Worm (Caenorhabditis elegans) whole organism, late embryonic: ENCODE measurements around the gene T22B2.2.

ENCODE experiments used
- C08G9.2 ChIP-seq: sonication (generic microtip); optimal IDR thresholded peaks from 2 replicates; lab custom pipeline; 2016; ENCODE audit warnings: mild to moderate bottlenecking, missing genetic modification characterization, moderate library complexity, missing compliant biosample characterization
- F13H6.1 ChIP-seq: sonication (generic microtip); optimal IDR thresholded peaks from 2 replicates; lab custom pipeline; 2016; ENCODE audit warnings: missing genetic modification characterization, missing compliant biosample characterization
- K02D7.2 ChIP-seq: sonication (generic microtip); optimal IDR thresholded peaks from 2 replicates; lab custom pipeline; 2017; ENCODE audit warnings: mild to moderate bottlenecking, missing genetic modification characterization, missing compliant biosample characterization
- T23F11.4 ChIP-seq: fragments of 200-800 bp; sonication (Bioruptor generic); optimal IDR thresholded peaks from 2 replicates; lab custom pipeline; 2018; ENCODE audit warnings: mild to moderate bottlenecking, missing genetic modification characterization, missing compliant biosample characterization
- ahr-1 ChIP-seq: sonication (generic microtip); optimal IDR thresholded peaks from 2 replicates; lab custom pipeline; 2016; ENCODE audit warnings: missing genetic modification characterization, missing compliant biosample characterization
- ceh-14 ChIP-seq: sonication (generic microtip); optimal IDR thresholded peaks from 2 replicates; lab custom pipeline; 2016; ENCODE audit warnings: missing genotype, missing genetic modification characterization, missing compliant biosample characterization
- ceh-2 ChIP-seq: sonication (generic microtip); optimal IDR thresholded peaks from 2 replicates; lab custom pipeline; 2016; ENCODE audit warnings: missing genotype, missing genetic modification characterization, missing compliant biosample characterization
- ceh-22 ChIP-seq: sonication (generic microtip); optimal IDR thresholded peaks from 2 replicates; lab custom pipeline; 2017; ENCODE audit warnings: missing biosample characterization, missing genetic modification characterization
- ceh-24 ChIP-seq: sonication (generic microtip); optimal IDR thresholded peaks from 2 replicates; lab custom pipeline; 2016; ENCODE audit warnings: mild to moderate bottlenecking, missing genetic modification characterization, missing compliant biosample characterization
- ceh-30 ChIP-seq: fragments of 150-350 bp; optimal IDR thresholded peaks from 2 replicates; lab custom pipeline; 2014; ENCODE audit warnings: missing biosample characterization, missing genetic modification characterization
- ceh-31 ChIP-seq: sonication (generic microtip); optimal IDR thresholded peaks from 2 replicates; lab custom pipeline; 2016; ENCODE audit warnings: missing genetic modification characterization, missing compliant biosample characterization
- ceh-45 ChIP-seq: fragments of 200-800 bp; sonication (Bioruptor generic); IDR thresholded peaks from 2 replicates; pipeline ENCODE4 v1.3.6; 2022; ENCODE audit warnings: missing genetic modification reagents, missing genetic modification characterization, missing compliant biosample characterization
- ceh-9 ChIP-seq: sonication (generic microtip); optimal IDR thresholded peaks from 2 replicates; lab custom pipeline; 2016; ENCODE audit warnings: mild to moderate bottlenecking, missing genetic modification characterization, inconsistent platforms, missing compliant biosample characterization
- elt-4 ChIP-seq: sonication (generic microtip); optimal IDR thresholded peaks from 2 replicates; lab custom pipeline; 2016; ENCODE audit warnings: missing genetic modification characterization, missing compliant biosample characterization
- fax-1 ChIP-seq: sonication (generic microtip); optimal IDR thresholded peaks from 2 replicates; lab custom pipeline; 2016; ENCODE audit warnings: missing genotype, missing genetic modification characterization, missing compliant biosample characterization
- fkh-10 ChIP-seq: fragments of 150-350 bp; optimal IDR thresholded peaks from 2 replicates; lab custom pipeline; 2014; ENCODE audit warnings: missing biosample characterization, missing genetic modification reagents, missing genetic modification characterization
- fkh-6 ChIP-seq: sonication (generic microtip); optimal IDR thresholded peaks from 2 replicates; lab custom pipeline; 2016; ENCODE audit warnings: missing genetic modification characterization, missing compliant biosample characterization
- gmeb-2 ChIP-seq: sonication (generic microtip); optimal IDR thresholded peaks from 2 replicates; lab custom pipeline; 2016; ENCODE audit warnings: missing genetic modification characterization, inconsistent platforms, missing compliant biosample characterization
- hlh-13 ChIP-seq: fragments of 200-800 bp; sonication (Bioruptor generic); optimal IDR thresholded peaks from 2 replicates; lab custom pipeline; 2018; ENCODE audit warnings: mild to moderate bottlenecking, missing genetic modification characterization, missing compliant biosample characterization
- lim-6 ChIP-seq: sonication (generic microtip); optimal IDR thresholded peaks from 2 replicates; lab custom pipeline; 2016; ENCODE audit warnings: missing genetic modification characterization, missing compliant biosample characterization
- lin-11 ChIP-seq: fragments of 200-800 bp; sonication (Bioruptor generic); optimal IDR thresholded peaks from 2 replicates; lab custom pipeline; 2018; ENCODE audit warnings: mild to moderate bottlenecking, missing genetic modification characterization, missing compliant biosample characterization
- madf-2 ChIP-seq: sonication (generic microtip); optimal IDR thresholded peaks from 2 replicates; lab custom pipeline; 2017; ENCODE audit warnings: missing genetic modification characterization, missing compliant biosample characterization
- mec-3 ChIP-seq: sonication (generic microtip); optimal IDR thresholded peaks from 2 replicates; lab custom pipeline; 2016; ENCODE audit warnings: borderline replicate concordance, missing genetic modification characterization, missing compliant biosample characterization
- nfya-1 ChIP-seq: sonication (generic microtip); optimal IDR thresholded peaks from 2 replicates; lab custom pipeline; 2017; ENCODE audit warnings: missing genetic modification characterization, mild to moderate bottlenecking, missing compliant biosample characterization, antibody characterized with exemption, moderate library complexity
- npax-4 ChIP-seq: sonication (generic microtip); optimal IDR thresholded peaks from 2 replicates; lab custom pipeline; 2016; ENCODE audit warnings: missing genetic modification characterization, missing compliant biosample characterization
- odd-2 ChIP-seq: sonication (generic microtip); optimal IDR thresholded peaks from 2 replicates; lab custom pipeline; 2017; ENCODE audit warnings: antibody characterized with exemption, mild to moderate bottlenecking, missing genetic modification characterization, missing compliant biosample characterization
- pag-3 ChIP-seq: sonication (generic microtip); optimal IDR thresholded peaks from 2 replicates; lab custom pipeline; 2016; ENCODE audit warnings: missing compliant biosample characterization, missing genetic modification characterization, borderline replicate concordance
- pha-2 ChIP-seq: sonication (generic microtip); optimal IDR thresholded peaks from 2 replicates; lab custom pipeline; 2017; ENCODE audit warnings: mild to moderate bottlenecking, missing genetic modification characterization, missing compliant biosample characterization
- pha-4 ChIP-seq: fragments of 150-350 bp; optimal IDR thresholded peaks from 2 replicates; lab custom pipeline; 2018; ENCODE audit warnings: missing biosample characterization, missing genetic modification reagents, missing genetic modification characterization
- pqm-1 ChIP-seq: sonication (generic microtip); optimal IDR thresholded peaks from 2 replicates; lab custom pipeline; 2016; ENCODE audit warnings: missing genetic modification characterization, missing compliant biosample characterization
- pros-1 ChIP-seq: fragments of 150-350 bp; optimal IDR thresholded peaks from 2 replicates; lab custom pipeline; 2014; ENCODE audit warnings: missing biosample characterization, missing genetic modification reagents, missing genetic modification characterization
- ref-2 ChIP-seq: sonication (generic microtip); optimal IDR thresholded peaks from 2 replicates; lab custom pipeline; 2016; ENCODE audit warnings: missing genetic modification characterization, missing compliant biosample characterization
- sdc-2 ChIP-seq: sonication (generic microtip); optimal IDR thresholded peaks from 2 replicates; lab custom pipeline; 2016; ENCODE audit warnings: missing genotype, missing genetic modification characterization, missing compliant biosample characterization
- sox-2 ChIP-seq: fragments of 200-800 bp; sonication (Bioruptor generic); IDR thresholded peaks from 2 replicates; pipeline ENCODE4 v1.3.6; 2022; ENCODE audit warnings: missing genetic modification reagents, missing genetic modification characterization, missing compliant biosample characterization
- sox-4 ChIP-seq: sonication (generic microtip); optimal IDR thresholded peaks from 2 replicates; lab custom pipeline; 2017; ENCODE audit warnings: mild to moderate bottlenecking, missing genetic modification characterization, inconsistent platforms, missing compliant biosample characterization
- tbx-2 ChIP-seq: sonication (generic microtip); optimal IDR thresholded peaks from 2 replicates; lab custom pipeline; 2016; ENCODE audit warnings: missing genetic modification characterization, missing compliant biosample characterization
- tbx-7 ChIP-seq: sonication (generic microtip); optimal IDR thresholded peaks from 2 replicates; lab custom pipeline; 2016; ENCODE audit warnings: missing genotype, missing genetic modification characterization, missing compliant biosample characterization
- ttx-3 ChIP-seq: sonication (generic microtip); optimal IDR thresholded peaks from 2 replicates; lab custom pipeline; 2016; ENCODE audit warnings: missing genetic modification reagents, missing genetic modification characterization, missing compliant biosample characterization
- unc-3 ChIP-seq, 2 experiments: fragments of 200-800 bp in 1 of 2; sonication (Bioruptor generic) in 1 of 2; sonication (generic microtip) in 1 of 2; conservative IDR thresholded peaks in 1 of 2; optimal IDR thresholded peaks in 1 of 2; 2 replicates each; pipeline versions ENCODE4 v1.3.6 to Lab custom; 2016 to 2022; ENCODE audit warnings: missing compliant biosample characterization in 2 of 2, missing genetic modification characterization in 2 of 2, missing genetic modification reagents in 1 of 2
- unc-42 ChIP-seq: sonication (generic microtip); optimal IDR thresholded peaks from 2 replicates; lab custom pipeline; 2016; ENCODE audit warnings: missing genotype, missing genetic modification characterization, missing compliant biosample characterization
- unc-55 ChIP-seq: sonication (generic microtip); optimal IDR thresholded peaks from 2 replicates; lab custom pipeline; 2017; ENCODE audit warnings: missing biosample characterization, missing genetic modification reagents, missing genetic modification characterization
- unc-86 ChIP-seq: sonication (generic microtip); optimal IDR thresholded peaks from 2 replicates; lab custom pipeline; 2016; ENCODE audit warnings: missing genetic modification characterization, missing compliant biosample characterization
- zip-5 ChIP-seq: sonication (generic microtip); optimal IDR thresholded peaks from 2 replicates; lab custom pipeline; 2016; ENCODE audit warnings: missing genetic modification characterization, missing compliant biosample characterization
- ztf-16 ChIP-seq: sonication (generic microtip); optimal IDR thresholded peaks from 2 replicates; lab custom pipeline; 2017; ENCODE audit warnings: missing genetic modification characterization, missing compliant biosample characterization

Gene T22B2.2

ce11 chrX:3945681-3946080 lies 25.5 kb downstream of the T22B2.2 start (continued):
- no peak for TF ChIP-seq lin-11 (tag; lab: Kevin White, UChicago)
- no peak for TF ChIP-seq unc-3 (GFP tag; conservative IDR thresholded peaks at IDR 0.05; lab: Robert Waterston, UW)
- no peak for TF ChIP-seq unc-3 (tag; optimal IDR thresholded peaks at IDR 0.05; lab: Kevin White, UChicago)
- peak; percentile 23 for TF ChIP-seq unc-55 (GFP tag; lab: Kevin White, UChicago)
- no peak for TF ChIP-seq sox-2
- TF ChIP-seq tbx-7 (tag; lab: Kevin White, UChicago), result no peak
- no peak for TF ChIP-seq unc-86 (tag; lab: Kevin White, UChicago)
- no peak for TF ChIP-seq ceh-45
- TF ChIP-seq pha-2 (tag; lab: Kevin White, UChicago), result peak; percentile 49
- TF ChIP-seq ahr-1 (tag; lab: Kevin White, UChicago), result no peak
- no peak for TF ChIP-seq ceh-30 (tag; lab: Kevin White, UChicago)
- TF ChIP-seq T23F11.4 (GFP tag; lab: Kevin White, UChicago), result no peak
- TF ChIP-seq F13H6.1 (tag; lab: Kevin White, UChicago), result peak; percentile 40
- TF ChIP-seq mec-3, result no peak
- no peak for TF ChIP-seq madf-2
- TF ChIP-seq ttx-3 (tag; lab: Kevin White, UChicago), result no peak
- no peak for TF ChIP-seq pha-4
- peak; percentile 57 for TF ChIP-seq nfya-1
- TF ChIP-seq fax-1 (tag; lab: Kevin White, UChicago), result no peak
- TF ChIP-seq ztf-16 (tag; lab: Kevin White, UChicago), result no peak
- TF ChIP-seq zip-5, result no peak
- no peak for TF ChIP-seq sdc-2 (tag; lab: Kevin White, UChicago)
- TF ChIP-seq ceh-14 (tag; lab: Kevin White, UChicago), result no peak
- TF ChIP-seq C08G9.2 (tag; lab: Kevin White, UChicago), result no peak
- TF ChIP-seq hlh-13 (GFP tag; lab: Kevin White, UChicago), result no peak
- no peak for TF ChIP-seq pros-1
- TF ChIP-seq sox-4, result no peak
- TF ChIP-seq ceh-2, result peak; percentile 16
- no peak for TF ChIP-seq fkh-10 (GFP tag; lab: Kevin White, UChicago)
- TF ChIP-seq K02D7.2, result no peak
- TF ChIP-seq, all 69 proteins: peak for 12

DNA sequence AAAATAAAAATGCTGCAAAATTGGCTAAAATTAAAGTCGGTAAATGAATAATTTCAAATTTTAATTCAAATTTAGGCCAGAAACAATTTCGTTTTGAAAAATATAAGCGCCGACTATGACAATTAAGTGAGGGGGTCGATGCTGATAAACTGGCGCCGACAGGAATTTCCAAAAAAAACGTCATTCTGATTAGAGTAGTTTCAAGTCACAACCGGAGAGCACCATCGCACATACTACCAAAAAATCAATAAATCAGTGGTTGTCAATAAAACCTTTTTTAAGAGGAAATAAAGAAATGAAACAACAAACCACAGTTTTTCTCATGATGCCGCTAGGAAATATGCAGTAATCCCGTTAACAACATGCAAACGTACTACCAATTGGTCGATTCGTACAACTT lies 28.8 kb downstream of the T22B2.2 start:
- TF ChIP-seq pqm-1 (tag; lab: Kevin White, UChicago) (no peak), odd-2 (tag; lab: Kevin White, UChicago) (no peak), ref-2 (tag; lab: Kevin White, UChicago) (no peak), npax-4 (tag; lab: Kevin White, UChicago) (no peak), pag-3 (tag; lab: Kevin White, UChicago) (no peak), hlh-13 (GFP tag; lab: Kevin White, UChicago) (no peak), ceh-24 (tag; lab: Kevin White, UChicago) (no peak), ahr-1 (tag; lab: Kevin White, UChicago) (no peak), madf-2 (no peak), ceh-22 (no peak), fkh-10 (GFP tag; lab: Kevin White, UChicago) (no peak), elt-4 (tag; lab: Kevin White, UChicago) (no peak), gmeb-2 (no peak)
- TF ChIP-seq, all 69 proteins: peak for 0

ce11 chrX:3949763-3950162 lies 29.6 kb downstream of the T22B2.2 start:
- TF ChIP-seq F13H6.1 (tag; lab: Kevin White, UChicago), result no peak
- no peak for TF ChIP-seq unc-86 (tag; lab: Kevin White, UChicago)
- no peak for TF ChIP-seq fkh-6 (tag; lab: Kevin White, UChicago)
- TF ChIP-seq tbx-2 (tag; lab: Kevin White, UChicago), result no peak
- no peak for TF ChIP-seq pha-2 (tag; lab: Kevin White, UChicago)
- no peak for TF ChIP-seq lim-6 (tag; lab: Kevin White, UChicago)
- TF ChIP-seq ceh-9 (tag; lab: Kevin White, UChicago), result no peak
- no peak for TF ChIP-seq unc-42
- no peak for TF ChIP-seq ceh-31 (tag; lab: Kevin White, UChicago)
